Worm (Caenorhabditis elegans): ENCODE results near the gene C46A5.6.

ce11 chrIV:7727258-7727657 lies 36.4 kb downstream of the C46A5.6 start:
- TF ChIP-seq unc-55 (GFP tag; optimal IDR thresholded peaks at IDR 0.05) (no peak), npax-4 (tag; optimal IDR thresholded peaks at IDR 0.05) (no peak), ets-4 (tag; optimal IDR thresholded peaks at IDR 0.05) (no peak), che-1 (tag; optimal IDR thresholded peaks at IDR 0.05) (no peak)
